Fruit fly (Drosophila melanogaster) whole organism, prepupa: ENCODE measurements around the gene CG3071.
A peak's percentile ranks its signal among the peaks of the same experiment; 100 is the strongest.

ENCODE experiments used
- Blimp-1 ChIP-seq: fragments of 200-800 bp; sonication (Bioruptor generic); optimal IDR thresholded peaks from 3 replicates; lab custom pipeline; 2017; ENCODE audit warnings: missing biosample characterization, missing genetic modification characterization, mild to moderate bottlenecking, moderate library complexity, missing genetic modification reagents
- CG10631 ChIP-seq: fragments of 200-800 bp; sonication (Bioruptor generic); optimal IDR thresholded peaks from 2 replicates; lab custom pipeline; 2016; ENCODE audit warnings: missing biosample characterization, missing genetic modification characterization
- CG11294 ChIP-seq: fragments of 200-800 bp; sonication (Bioruptor generic); IDR thresholded peaks from 2 replicates; pipeline ENCODE4 v1.3.6; 2022; ENCODE audit warnings: missing biosample characterization, missing genetic modification characterization
- CG11762 ChIP-seq: fragments of 200-800 bp; sonication (Bioruptor generic); optimal IDR thresholded peaks from 3 replicates; lab custom pipeline; 2016; ENCODE audit warnings: missing biosample characterization, missing genetic modification characterization; ENCODE audit not compliant: insufficient read depth
- CG15336 ChIP-seq: fragments of 200-800 bp; sonication (Bioruptor generic); IDR thresholded peaks from 2 replicates; pipeline ENCODE4 v1.3.6; 2022; ENCODE audit warnings: missing biosample characterization, missing genetic modification characterization
- CG1621 ChIP-seq: fragments of 200-800 bp; sonication (Bioruptor generic); optimal IDR thresholded peaks from 3 replicates; lab custom pipeline; 2018; ENCODE audit warnings: missing biosample characterization, mild to moderate bottlenecking, missing genetic modification characterization
- CG31627 ChIP-seq: fragments of 200-800 bp; sonication (Bioruptor generic); optimal IDR thresholded peaks from 3 replicates; lab custom pipeline; 2016; ENCODE audit warnings: missing biosample characterization, missing genetic modification characterization
- CG32006 ChIP-seq: fragments of 200-800 bp; sonication (Bioruptor generic); optimal IDR thresholded peaks from 3 replicates; lab custom pipeline; 2017; ENCODE audit warnings: missing biosample characterization, mild to moderate bottlenecking, missing genetic modification characterization
- CG34406 ChIP-seq: fragments of 200-800 bp; sonication (Bioruptor generic); optimal IDR thresholded peaks from 3 replicates; lab custom pipeline; 2016; ENCODE audit warnings: missing biosample characterization, missing genetic modification characterization
- CG3919 ChIP-seq: fragments of 200-800 bp; sonication (Bioruptor generic); optimal IDR thresholded peaks from 3 replicates; lab custom pipeline; 2016; ENCODE audit warnings: missing biosample characterization, missing genetic modification characterization
- CG4318 ChIP-seq: fragments of 200-800 bp; sonication (Bioruptor generic); optimal IDR thresholded peaks from 3 replicates; lab custom pipeline; 2017; ENCODE audit warnings: missing biosample characterization, mild to moderate bottlenecking, missing genetic modification characterization
- CG6276 ChIP-seq: fragments of 200-800 bp; sonication (Bioruptor generic); optimal IDR thresholded peaks from 2 replicates; lab custom pipeline; 2017; ENCODE audit warnings: missing biosample characterization, mild to moderate bottlenecking, missing genetic modification characterization
- CG6808 ChIP-seq: fragments of 200-800 bp; sonication (Bioruptor generic); optimal IDR thresholded peaks from 3 replicates; lab custom pipeline; 2017; ENCODE audit warnings: missing biosample characterization, missing genetic modification characterization, mild to moderate bottlenecking, moderate library complexity, missing genetic modification reagents
- CG6854 ChIP-seq: fragments of 200-800 bp; sonication (Bioruptor generic); optimal IDR thresholded peaks from 2 replicates; lab custom pipeline; 2017; ENCODE audit warnings: missing biosample characterization, mild to moderate bottlenecking, missing genetic modification characterization
- CG8119 ChIP-seq: fragments of 200-800 bp; sonication (Bioruptor generic); IDR thresholded peaks from 3 replicates; pipeline ENCODE4 v1.3.6; 2022; ENCODE audit warnings: missing biosample characterization, missing genetic modification characterization
- CG8319 ChIP-seq: fragments of 200-800 bp; sonication (Bioruptor generic); optimal IDR thresholded peaks from 3 replicates; lab custom pipeline; 2016; ENCODE audit warnings: missing biosample characterization, missing genetic modification characterization
- CG8632 ChIP-seq: fragments of 200-800 bp; sonication (Bioruptor generic); optimal IDR thresholded peaks from 3 replicates; lab custom pipeline; 2016; ENCODE audit warnings: missing biosample characterization, missing genetic modification characterization
- CG9139 ChIP-seq: fragments of 200-800 bp; sonication (Bioruptor generic); optimal IDR thresholded peaks from 3 replicates; lab custom pipeline; 2017; ENCODE audit warnings: missing biosample characterization, mild to moderate bottlenecking, missing genetic modification characterization
- Eip75B ChIP-seq: fragments of 200-800 bp; sonication (Bioruptor generic); optimal IDR thresholded peaks from 3 replicates; lab custom pipeline; 2016; ENCODE audit warnings: missing biosample characterization, missing genetic modification characterization
- Eip78C ChIP-seq: fragments of 200-800 bp; sonication (Bioruptor generic); peaks from one replicate; lab custom pipeline; 2016; ENCODE audit warnings: missing biosample characterization, missing genetic modification characterization
- Eip93F ChIP-seq: fragments of 200-800 bp; sonication (Bioruptor generic); optimal IDR thresholded peaks from 2 replicates; lab custom pipeline; 2016; ENCODE audit warnings: missing biosample characterization, mild to moderate bottlenecking, missing genetic modification characterization
- Ets21C ChIP-seq: fragments of 200-800 bp; sonication (Bioruptor generic); optimal IDR thresholded peaks from 3 replicates; lab custom pipeline; 2016; ENCODE audit warnings: missing biosample characterization, missing genetic modification characterization
- Ets96B ChIP-seq: fragments of 200-800 bp; optimal IDR thresholded peaks from 2 replicates; lab custom pipeline; 2019; ENCODE audit warnings: missing biosample characterization, mild to moderate bottlenecking, missing genetic modification characterization, moderate library complexity
- Hr4 ChIP-seq: fragments of 200-800 bp; sonication (Bioruptor generic); optimal IDR thresholded peaks from 3 replicates; lab custom pipeline; 2016; ENCODE audit warnings: missing biosample characterization, missing genetic modification characterization
- Met ChIP-seq: fragments of 200-800 bp; sonication (Bioruptor generic); optimal IDR thresholded peaks from 3 replicates; lab custom pipeline; 2016; ENCODE audit warnings: missing biosample characterization, missing genetic modification characterization
- Sox102F ChIP-seq: fragments of 200-800 bp; sonication (Bioruptor generic); optimal IDR thresholded peaks from 2 replicates; lab custom pipeline; 2016; ENCODE audit warnings: missing biosample characterization, mild to moderate bottlenecking, missing genetic modification characterization
- Sox14 ChIP-seq: fragments of 200-800 bp; sonication (Bioruptor generic); optimal IDR thresholded peaks from 3 replicates; lab custom pipeline; 2016; ENCODE audit warnings: missing biosample characterization, missing genetic modification characterization
- Sox15 ChIP-seq: fragments of 200-800 bp; sonication (Bioruptor generic); optimal IDR thresholded peaks from 3 replicates; lab custom pipeline; 2016; ENCODE audit warnings: missing biosample characterization, missing genetic modification characterization
- cyc ChIP-seq: fragments of 200-800 bp; sonication (Bioruptor generic); optimal IDR thresholded peaks from 3 replicates; lab custom pipeline; 2016; ENCODE audit warnings: missing biosample characterization, missing genetic modification characterization
- dac ChIP-seq: fragments of 200-800 bp; sonication (Bioruptor generic); optimal IDR thresholded peaks from 2 replicates; lab custom pipeline; 2017; ENCODE audit warnings: missing biosample characterization, mild to moderate bottlenecking, missing genetic modification characterization
- dsx ChIP-seq: fragments of 200-800 bp; optimal IDR thresholded peaks from 3 replicates; lab custom pipeline; 2019; ENCODE audit warnings: missing biosample characterization, mild to moderate bottlenecking, missing genetic modification characterization, moderate library complexity; ENCODE audit not compliant: poor library complexity, severe bottlenecking
- esn ChIP-seq: fragments of 200-800 bp; sonication (Bioruptor generic); optimal IDR thresholded peaks from 2 replicates; lab custom pipeline; 2016; ENCODE audit warnings: missing biosample characterization, mild to moderate bottlenecking, missing genetic modification characterization, moderate library complexity
- fd59A ChIP-seq: fragments of 200-800 bp; sonication (Bioruptor generic); optimal IDR thresholded peaks from 2 replicates; lab custom pipeline; 2017; ENCODE audit warnings: missing biosample characterization, mild to moderate bottlenecking, missing genetic modification characterization, missing genetic modification reagents
- fd85E ChIP-seq: fragments of 200-800 bp; sonication (Bioruptor generic); optimal IDR thresholded peaks from 3 replicates; lab custom pipeline; 2016; ENCODE audit warnings: missing biosample characterization, missing genetic modification characterization
- fkh ChIP-seq: fragments of 200-800 bp; sonication (Bioruptor generic); optimal IDR thresholded peaks from 3 replicates; lab custom pipeline; 2017; ENCODE audit warnings: missing biosample characterization, mild to moderate bottlenecking, missing genetic modification characterization, moderate library complexity
- net ChIP-seq: fragments of 200-800 bp; sonication (Bioruptor generic); optimal IDR thresholded peaks from 3 replicates; lab custom pipeline; 2016; ENCODE audit warnings: missing biosample characterization, missing genetic modification characterization
- spab ChIP-seq: fragments of 200-800 bp; sonication (Bioruptor generic); optimal IDR thresholded peaks from 2 replicates; lab custom pipeline; 2017; ENCODE audit warnings: missing biosample characterization, mild to moderate bottlenecking, missing genetic modification characterization, missing genetic modification reagents
- ss ChIP-seq, 2 experiments: fragments of 200-800 bp; sonication (Bioruptor generic); optimal IDR thresholded peaks; 2 replicates in 1 of 2; 3 replicates in 1 of 2; lab custom pipeline; 2017 to 2018; ENCODE audit warnings: mild to moderate bottlenecking in 2 of 2, missing biosample characterization in 2 of 2, missing genetic modification characterization in 2 of 2, moderate library complexity in 1 of 2
- svp ChIP-seq: fragments of 200-800 bp; sonication (Bioruptor generic); peaks from one replicate; lab custom pipeline; 2016; ENCODE audit warnings: missing biosample characterization, missing genetic modification characterization

The CG3071 gene

dm6 chrX:2293294-2293988 is 30.8 kb downstream of the CG3071 start, which contains the start of gene CG2865 (continued):
- TF ChIP-seq CG6854 (GFP tag; lab: Kevin White, UChicago) (peak; percentile 96), dsx (peak; percentile 95), CG34406 (GFP tag; lab: Kevin White, UChicago) (peak; percentile 93), Eip75B (GFP tag; lab: Kevin White, UChicago) (peak; percentile 95), fd59A (peak; percentile 93), ss (GFP tag; optimal IDR thresholded peaks at IDR 0.05; lab: Kevin White, UChicago) (peak; percentile 95 to 97), CG4318 (GFP tag; lab: Kevin White, UChicago) (peak; percentile 86), Hr4 (GFP tag; lab: Kevin White, UChicago) (peak; percentile 94), cyc (GFP tag; lab: Kevin White, UChicago) (peak; percentile 95), Ets21C (peak; percentile 93), Sox102F (GFP tag; lab: Kevin White, UChicago) (peak; percentile 96), fd85E (GFP tag; lab: Kevin White, UChicago) (peak; percentile 77), fkh (GFP tag; lab: Kevin White, UChicago) (peak; percentile 95), CG6808 (GFP tag; lab: Kevin White, UChicago) (peak; percentile 97), Met (GFP tag; lab: Kevin White, UChicago) (peak; percentile 97), Blimp-1 (peak; percentile 91), CG3919 (GFP tag; lab: Kevin White, UChicago) (peak; percentile 94), svp (GFP tag; lab: Kevin White, UChicago) (peak; percentile 97), CG8319 (peak; percentile 89), CG8119 (GFP tag; lab: Robert Waterston, UW) (peak; percentile 96), Sox15 (GFP tag; lab: Kevin White, UChicago) (peak; percentile 89), CG10631 (GFP tag; lab: Kevin White, UChicago) (peak; percentile 91), CG11762 (peak; percentile 93), net (peak; percentile 91), esn (peak; percentile 96), Eip93F (GFP tag; lab: Kevin White, UChicago) (peak; percentile 83), Sox14 (GFP tag; lab: Kevin White, UChicago) (peak; percentile 96), CG1621 (peak; percentile 94), CG9139 (GFP tag; lab: Kevin White, UChicago) (peak; percentile 91), CG8632 (peak; percentile 93), CG32006 (peak; percentile 96), CG6276 (GFP tag; lab: Kevin White, UChicago) (peak; percentile 96), dac (GFP tag; lab: Kevin White, UChicago) (peak; percentile 91), CG31627 (GFP tag; lab: Kevin White, UChicago) (peak; percentile 95), CG15336 (GFP tag; lab: Robert Waterston, UW) (peak; percentile 95), spab (GFP tag; lab: Kevin White, UChicago) (peak; percentile 93), CG11294 (peak; percentile 86), Eip78C (GFP tag; lab: Kevin White, UChicago) (peak; percentile 99), Ets96B (tag; lab: Kevin White, UChicago) (peak; percentile 96)
